Fruit fly (Drosophila melanogaster) whole organism, wandering third instar larva: Measurements from ENCODE around the gene Cap-D2.
A peak's percentile ranks its signal among the peaks of the same experiment; 100 is the strongest.

ENCODE experiments used
- Abd-B ChIP-seq: fragments of >200 bp; optimal IDR thresholded peaks from 2 replicates; lab custom pipeline; 2017; ENCODE audit warnings: missing biosample characterization, missing genetic modification characterization
- CG9705 ChIP-seq: fragments of 200-800 bp; sonication (Bioruptor generic); optimal IDR thresholded peaks from 2 replicates; lab custom pipeline; 2018; ENCODE audit warnings: missing biosample characterization, mild to moderate bottlenecking, missing genetic modification characterization
- CrebA ChIP-seq: fragments of 200-800 bp; sonication (Bioruptor generic); optimal IDR thresholded peaks from 2 replicates; lab custom pipeline; 2016; ENCODE audit warnings: missing biosample characterization, mild to moderate bottlenecking, missing genetic modification characterization, borderline replicate concordance
- Dfd ChIP-seq: fragments of >200 bp; optimal IDR thresholded peaks from 2 replicates; lab custom pipeline; 2017; ENCODE audit warnings: missing biosample characterization, missing genetic modification characterization
- GATAd ChIP-seq: sonication (Bioruptor generic); optimal IDR thresholded peaks from 2 replicates; lab custom pipeline; 2016; ENCODE audit warnings: missing biosample characterization, missing genetic modification characterization
- HLH106 ChIP-seq: fragments of 200-800 bp; optimal IDR thresholded peaks from 3 replicates; lab custom pipeline; 2019; ENCODE audit warnings: missing biosample characterization, mild to moderate bottlenecking, missing genetic modification characterization, moderate library complexity
- Hnf4 ChIP-seq: fragments of 200-800 bp; sonication (Bioruptor generic); optimal IDR thresholded peaks from 2 replicates; lab custom pipeline; 2016; ENCODE audit warnings: missing biosample characterization, mild to moderate bottlenecking, missing genetic modification characterization
- Hr78 ChIP-seq: fragments of >200 bp; optimal IDR thresholded peaks from 2 replicates; lab custom pipeline; 2017; ENCODE audit warnings: missing biosample characterization, missing genetic modification characterization
- Hr83 ChIP-seq: fragments of 200-300 bp; sonication (Bioruptor generic); optimal IDR thresholded peaks from 2 replicates; lab custom pipeline; 2016; ENCODE audit warnings: missing biosample characterization, mild to moderate bottlenecking, missing genetic modification characterization, moderate library complexity; ENCODE audit not compliant: poor library complexity, severe bottlenecking
- Jra ChIP-seq: sonication (Bioruptor generic); optimal IDR thresholded peaks from 2 replicates; lab custom pipeline; 2016; ENCODE audit warnings: missing biosample characterization, missing genetic modification characterization
- OdsH ChIP-seq: fragments of 200-800 bp; sonication (Bioruptor generic); optimal IDR thresholded peaks from 2 replicates; lab custom pipeline; 2016; ENCODE audit warnings: missing biosample characterization, mild to moderate bottlenecking, missing genetic modification characterization
- Rel ChIP-seq, 2 experiments: fragments of 200-800 bp; sonication (Bioruptor generic) in 1 of 2; optimal IDR thresholded peaks; 2 replicates in 1 of 2; 3 replicates in 1 of 2; lab custom pipeline; 2016 to 2019; ENCODE audit warnings: mild to moderate bottlenecking in 2 of 2, missing biosample characterization in 2 of 2, missing genetic modification characterization in 2 of 2, moderate library complexity in 1 of 2
- dl ChIP-seq, 2 experiments: fragments of 175-275, 200-275 bp in 1 of 2; fragments of 200-275 bp in 1 of 2; sonication (Bioruptor generic); optimal IDR thresholded peaks; lab custom pipeline; 2018; ENCODE audit warnings: mild to moderate bottlenecking in 2 of 2, missing biosample characterization in 2 of 2, missing genetic modification characterization in 2 of 2, moderate library complexity in 2 of 2; ENCODE audit not compliant: partially characterized antibody in 2 of 2, insufficient read depth in 1 of 2
- dmrt93B ChIP-seq: fragments of 200-800 bp; sonication (Bioruptor generic); optimal IDR thresholded peaks from 2 replicates; lab custom pipeline; 2018; ENCODE audit warnings: missing biosample characterization, mild to moderate bottlenecking, missing genetic modification characterization
- foxo ChIP-seq, 2 experiments: fragments of 200-800 bp; sonication (Bioruptor generic); optimal IDR thresholded peaks; 2 replicates in 1 of 2; 3 replicates in 1 of 2; lab custom pipeline; 2016 to 2017; ENCODE audit warnings: missing biosample characterization in 2 of 2, missing genetic modification characterization in 2 of 2
- pan ChIP-seq: fragments of >200 bp; optimal IDR thresholded peaks from 2 replicates; lab custom pipeline; 2017
- psq ChIP-seq: fragments of 200-800 bp; sonication (Bioruptor generic); optimal IDR thresholded peaks from 3 replicates; lab custom pipeline; 2017; ENCODE audit warnings: missing biosample characterization, mild to moderate bottlenecking, missing genetic modification characterization, moderate library complexity
- rgr ChIP-seq: fragments of 200-800 bp; sonication (Bioruptor generic); optimal IDR thresholded peaks from 3 replicates; lab custom pipeline; 2016; ENCODE audit warnings: missing biosample characterization, mild to moderate bottlenecking, missing genetic modification characterization

Cap-D2 gene

DNA sequence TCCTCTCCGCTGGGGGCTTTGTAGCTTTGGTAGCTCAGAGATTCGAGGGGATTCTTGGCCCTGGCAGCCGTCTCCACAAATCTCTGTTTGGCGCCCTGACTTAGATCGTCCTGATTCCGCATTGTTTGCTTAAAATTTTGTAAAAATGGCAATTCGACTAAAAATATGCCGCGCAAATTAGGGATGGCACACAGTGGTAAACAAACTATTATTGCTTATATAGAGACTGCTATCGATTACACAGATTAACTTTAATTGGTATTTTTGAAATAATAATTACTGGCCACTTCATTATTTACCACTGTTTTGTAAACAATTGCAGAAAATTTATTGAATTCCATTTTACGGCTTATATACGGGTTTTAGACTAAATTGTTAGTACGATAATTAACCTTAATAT is 49.3 kb downstream of the Cap-D2 start, which contains the start of the genes Naa40 and CG18731:
Gene Naa40, minus strand, starts transcription at position 206 of the 400 bp plus-strand sequence.
Gene CG18731, plus strand, starts transcription at position 283 of the 400 bp plus-strand sequence.
- TF ChIP-seq psq (GFP tag; lab: Kevin White, UChicago) (no peak), dl (GFP tag; optimal IDR thresholded peaks at IDR 0.05; lab: Kevin White, UChicago; ENCODE audit: insufficient read depth in 1 of 2, partially characterized antibody in 2 of 2) (no peak), dmrt93B (GFP tag; lab: Kevin White, UChicago) (no peak), CrebA (GFP tag; lab: Kevin White, UChicago) (no peak), GATAd (no peak), Hr83 (GFP tag; lab: Kevin White, UChicago) (no peak)

DNA sequence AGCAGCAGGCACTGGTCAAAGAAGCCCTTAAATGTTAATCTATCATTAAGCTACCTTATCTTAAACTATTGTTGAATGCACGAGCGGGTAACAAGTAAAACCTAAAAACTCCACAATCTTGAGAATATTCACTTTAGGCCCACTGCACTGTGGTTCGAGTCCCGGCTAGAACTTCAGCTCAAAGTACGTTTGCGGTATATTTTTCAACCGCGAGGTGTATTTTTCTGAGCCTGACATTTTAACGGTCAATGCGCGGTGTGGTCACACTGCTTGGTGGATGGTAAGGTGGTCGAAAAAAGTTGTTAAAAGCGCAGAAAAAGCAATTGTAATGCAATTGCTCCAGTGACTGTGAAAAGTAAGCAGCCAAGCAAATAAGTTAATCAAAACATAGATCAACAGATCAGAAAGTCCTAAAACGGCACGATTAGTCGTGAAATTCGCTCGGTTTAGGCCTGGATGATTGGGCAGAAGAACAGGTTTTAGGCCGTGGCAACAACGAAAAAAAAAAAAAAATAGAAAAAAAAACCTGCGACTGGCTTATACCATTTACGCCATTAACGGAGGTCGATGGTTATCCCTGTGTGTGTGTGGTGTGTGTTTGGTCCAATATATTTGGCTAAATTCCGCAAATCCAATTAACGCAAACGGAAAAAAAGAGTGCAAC is 50.3 kb downstream of the Cap-D2 start, which contains the start of gene Kul:
Gene Kul, plus strand, starts transcription at position 254 of the 664 bp plus-strand sequence.
- TF ChIP-seq rgr (GFP tag; lab: Kevin White, UChicago), result peak; percentile 11
- TF ChIP-seq Jra (GFP tag; lab: Kevin White, UChicago), result no peak
- TF ChIP-seq OdsH (GFP tag; lab: Kevin White, UChicago), result peak; percentile 2
- TF ChIP-seq HLH106 (tag; lab: Kevin White, UChicago), result peak; percentile 31
- no peak for TF ChIP-seq pan (lab: Kevin White, UChicago)
- TF ChIP-seq Hnf4 (GFP tag; lab: Kevin White, UChicago), result peak; percentile 82
- TF ChIP-seq Abd-B (GFP tag; lab: Kevin White, UChicago), result no peak
- no peak for TF ChIP-seq psq (GFP tag; lab: Kevin White, UChicago)
- TF ChIP-seq foxo (GFP tag; optimal IDR thresholded peaks at IDR 0.05; lab: Kevin White, UChicago), result peak in 1 of 2 experiments; percentile 19
- no peak for TF ChIP-seq Hr78 (GFP tag; lab: Kevin White, UChicago)
- TF ChIP-seq GATAd, result peak; percentile 2
- no peak for TF ChIP-seq CG9705 (GFP tag; lab: Kevin White, UChicago)
- no peak for TF ChIP-seq Dfd

DNA sequence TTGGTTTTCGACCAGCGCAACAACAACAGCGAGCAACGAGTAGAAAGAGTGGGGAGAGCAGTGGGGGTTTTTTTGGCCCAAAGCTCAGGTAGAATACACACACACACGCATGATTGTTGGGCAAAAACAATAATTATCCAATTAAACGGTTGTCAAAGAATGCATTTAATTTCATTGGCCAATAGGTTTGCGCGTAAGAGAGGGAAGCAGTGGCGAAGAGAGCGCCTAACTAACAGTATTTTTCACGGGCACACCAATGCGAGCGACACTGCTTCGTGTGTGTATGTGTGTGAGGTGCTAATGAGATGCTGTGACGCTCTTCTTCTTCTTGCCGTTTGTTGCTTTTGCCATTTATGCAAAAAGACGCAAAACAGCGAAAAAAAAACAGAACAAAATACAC is 50.8 kb downstream of the Cap-D2 start:
- TF ChIP-seq OdsH (GFP tag; lab: Kevin White, UChicago) (no peak), Rel (GFP tag; optimal IDR thresholded peaks at IDR 0.05; lab: Kevin White, UChicago) (no peak), Rel (tag; optimal IDR thresholded peaks at IDR 0.05; lab: Kevin White, UChicago) (peak; percentile 82)
